Fruit fly (Drosophila melanogaster): Measurements from ENCODE around the gene Upf2.

Upf2 gene

DNA sequence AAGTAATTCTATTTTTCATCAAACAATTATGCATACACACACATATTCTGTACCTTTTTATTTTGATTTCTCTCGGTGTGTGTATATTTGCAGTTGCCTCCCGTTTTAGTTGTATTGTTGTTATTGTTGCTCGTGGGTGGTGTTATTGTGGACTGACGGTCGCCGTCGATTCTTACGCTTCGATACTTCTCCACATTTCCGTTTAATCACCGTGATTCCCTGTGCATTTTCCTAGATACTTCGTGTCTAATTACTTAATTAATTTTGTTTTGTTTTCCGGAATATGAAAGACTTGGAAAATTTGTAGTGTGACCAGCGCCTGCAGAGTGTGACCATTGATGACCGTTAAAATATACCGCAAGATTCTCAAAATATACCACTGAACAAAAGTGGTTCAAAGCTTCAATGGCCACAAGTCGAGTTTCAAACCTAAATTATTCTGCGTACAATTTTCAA is 18.5 kb upstream of the Upf2 start, which contains the start of gene UbcE2H (continued):
- no peak for TF ChIP-seq Lpt (GFP tag; optimal IDR thresholded peaks at IDR 0.05)
- TF ChIP-seq ss (GFP tag; optimal IDR thresholded peaks at IDR 0.05), result no peak
- no peak for TF ChIP-seq CG10669 (GFP tag; optimal IDR thresholded peaks at IDR 0.05)
- no peak for TF ChIP-seq spab (GFP tag; optimal IDR thresholded peaks at IDR 0.05)
- TF ChIP-seq esn (GFP tag; optimal IDR thresholded peaks at IDR 0.05), result peak; percentile 6
- TF ChIP-seq fkh (GFP tag; optimal IDR thresholded peaks at IDR 0.05), result peak; percentile 65
- TF ChIP-seq fd85E (GFP tag; optimal IDR thresholded peaks at IDR 0.05), result no peak
- TF ChIP-seq CG6808 (GFP tag; optimal IDR thresholded peaks at IDR 0.05), result no peak
- no peak for TF ChIP-seq CG3032 (tag; optimal IDR thresholded peaks at IDR 0.05)
- no peak for TF ChIP-seq CG11294 (GFP tag; IDR thresholded peaks at IDR 0.05)
- TF ChIP-seq Sox14 (GFP tag; optimal IDR thresholded peaks at IDR 0.05), result no peak
- no peak for TF ChIP-seq dsx (GFP tag; optimal IDR thresholded peaks at IDR 0.05; ENCODE audit: poor library complexity, severe bottlenecking)
- no peak for TF ChIP-seq CG8319 (GFP tag; optimal IDR thresholded peaks at IDR 0.05)
- TF ChIP-seq cyc (GFP tag; optimal IDR thresholded peaks at IDR 0.05), result no peak
- TF ChIP-seq Eip93F (GFP tag; optimal IDR thresholded peaks at IDR 0.05), result no peak
- no peak for TF ChIP-seq CG8632 (GFP tag; optimal IDR thresholded peaks at IDR 0.05)

DNA sequence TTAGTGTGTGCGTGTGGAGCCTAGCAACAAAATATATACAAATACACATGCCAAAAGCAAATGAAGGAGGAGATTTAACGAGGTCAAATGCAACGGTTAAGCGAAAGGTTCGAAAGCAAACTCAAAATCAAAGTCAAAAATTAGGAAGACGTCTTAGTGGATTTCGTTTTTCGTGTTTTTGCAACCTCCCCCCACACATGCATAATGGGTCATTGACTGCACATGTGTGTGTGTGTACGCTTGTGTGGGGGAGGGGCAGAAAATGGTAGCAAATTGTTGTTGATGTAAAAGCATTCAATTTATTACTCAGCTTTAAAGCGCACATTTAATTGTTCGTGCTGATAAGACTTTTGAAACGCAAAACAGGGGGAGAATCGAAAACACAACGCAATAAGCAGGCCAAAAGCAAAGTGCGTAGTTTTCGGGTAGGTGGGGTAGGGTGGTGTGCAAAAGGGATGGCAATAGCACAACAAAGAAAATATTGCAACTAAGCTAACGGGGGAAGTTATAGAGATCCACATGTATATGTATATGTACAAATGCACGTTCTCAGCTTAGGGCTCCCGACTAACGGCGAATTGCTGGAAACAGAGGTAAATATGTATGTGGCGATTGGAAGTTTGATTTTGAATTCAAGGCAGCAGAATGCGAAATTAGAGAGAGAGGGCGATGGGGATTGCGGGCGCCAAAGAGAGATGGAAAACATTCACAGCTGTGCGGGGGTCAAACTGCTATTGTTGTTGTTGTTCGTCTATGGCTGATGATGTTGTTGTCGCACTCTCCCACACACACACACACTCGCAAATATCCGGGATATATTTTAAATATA is 17.8 kb upstream of the Upf2 start:
- no peak for TF ChIP-seq Sox102F (GFP tag; optimal IDR thresholded peaks at IDR 0.05)
- no peak for TF ChIP-seq Hr39 (GFP tag; optimal IDR thresholded peaks at IDR 0.05)
- no peak for TF ChIP-seq CG11294 (GFP tag; IDR thresholded peaks at IDR 0.05)
- TF ChIP-seq Sox14 (GFP tag; optimal IDR thresholded peaks at IDR 0.05), result peak; percentile 59
- TF ChIP-seq acj6 (GFP tag; optimal IDR thresholded peaks at IDR 0.05), result no peak
- TF ChIP-seq svp (GFP tag), result peak; percentile 91
- 0 out of 3 replicates have a peak, but pooled peaks have one; percentile 17 for TF ChIP-seq CG6163 (GFP tag; IDR thresholded peaks at IDR 0.05)
- no peak for TF ChIP-seq CG34406 (GFP tag; optimal IDR thresholded peaks at IDR 0.05)
- peak; percentile 11 for TF ChIP-seq CG8632 (GFP tag; optimal IDR thresholded peaks at IDR 0.05)
- TF ChIP-seq CG32006 (GFP tag; optimal IDR thresholded peaks at IDR 0.05), result peak; percentile 16
- no peak for TF ChIP-seq pdm3 (GFP tag; optimal IDR thresholded peaks at IDR 0.05)
- TF ChIP-seq Ets21C (GFP tag; optimal IDR thresholded peaks at IDR 0.05), result no peak
- no peak for TF ChIP-seq CG8119 (GFP tag; IDR thresholded peaks at IDR 0.05)
- no peak for TF ChIP-seq lz (GFP tag; optimal IDR thresholded peaks at IDR 0.05)
- peak; percentile 9 for TF ChIP-seq Hr4 (GFP tag; optimal IDR thresholded peaks at IDR 0.05)
- TF ChIP-seq net (GFP tag; optimal IDR thresholded peaks at IDR 0.05), result no peak
- TF ChIP-seq CG6276 (GFP tag; optimal IDR thresholded peaks at IDR 0.05), result peak; percentile 30
- no peak for TF ChIP-seq Lpt (GFP tag; optimal IDR thresholded peaks at IDR 0.05)
- peak; percentile 38 for TF ChIP-seq CG9139 (GFP tag; optimal IDR thresholded peaks at IDR 0.05)
- TF ChIP-seq Blimp-1 (GFP tag; optimal IDR thresholded peaks at IDR 0.05), result no peak
- TF ChIP-seq CG11902 (GFP tag; optimal IDR thresholded peaks at IDR 0.05), result no peak
- no peak for TF ChIP-seq CG6792 (GFP tag; optimal IDR thresholded peaks at IDR 0.05)
- peak; percentile 77 for TF ChIP-seq Eip78C (GFP tag)
- TF ChIP-seq salr (GFP tag; optimal IDR thresholded peaks at IDR 0.05), result no peak
- no peak for TF ChIP-seq Eip93F (GFP tag; optimal IDR thresholded peaks at IDR 0.05)
- peak; percentile 45 for TF ChIP-seq Smox (GFP tag; optimal IDR thresholded peaks at IDR 0.05)
- 0 out of 3 replicates have a peak, but pooled peaks have one; percentile 32 for TF ChIP-seq eg (GFP tag; IDR thresholded peaks at IDR 0.05)
- no peak for TF ChIP-seq cyc (GFP tag; optimal IDR thresholded peaks at IDR 0.05)
- peak; percentile 42 for TF ChIP-seq vri (GFP tag; optimal IDR thresholded peaks at IDR 0.05)
- no peak for TF ChIP-seq fkh (GFP tag; optimal IDR thresholded peaks at IDR 0.05)
- TF ChIP-seq CG6808 (GFP tag; optimal IDR thresholded peaks at IDR 0.05), result no peak
